Worm (Caenorhabditis elegans) whole organism, late embryonic: ENCODE results near the gene snfc-5.

ENCODE experiments used
- F13H6.1 ChIP-seq: sonication (generic microtip); optimal IDR thresholded peaks from 2 replicates; lab custom pipeline; 2016; ENCODE audit warnings: missing genetic modification characterization, missing compliant biosample characterization
- K02D7.2 ChIP-seq: sonication (generic microtip); optimal IDR thresholded peaks from 2 replicates; lab custom pipeline; 2017; ENCODE audit warnings: mild to moderate bottlenecking, missing genetic modification characterization, missing compliant biosample characterization
- Y22D7AL.16 ChIP-seq: sonication (generic microtip); optimal IDR thresholded peaks from 2 replicates; lab custom pipeline; 2016; ENCODE audit warnings: missing genetic modification characterization, missing compliant biosample characterization
- ceh-14 ChIP-seq: sonication (generic microtip); optimal IDR thresholded peaks from 2 replicates; lab custom pipeline; 2016; ENCODE audit warnings: missing genotype, missing genetic modification characterization, missing compliant biosample characterization
- ceh-18 ChIP-seq: sonication (generic microtip); optimal IDR thresholded peaks from 2 replicates; lab custom pipeline; 2016; ENCODE audit warnings: missing genetic modification characterization, missing compliant biosample characterization
- ceh-2 ChIP-seq: sonication (generic microtip); optimal IDR thresholded peaks from 2 replicates; lab custom pipeline; 2016; ENCODE audit warnings: missing genotype, missing genetic modification characterization, missing compliant biosample characterization
- ceh-22 ChIP-seq: sonication (generic microtip); optimal IDR thresholded peaks from 2 replicates; lab custom pipeline; 2017; ENCODE audit warnings: missing biosample characterization, missing genetic modification characterization
- ceh-24 ChIP-seq: sonication (generic microtip); optimal IDR thresholded peaks from 2 replicates; lab custom pipeline; 2016; ENCODE audit warnings: mild to moderate bottlenecking, missing genetic modification characterization, missing compliant biosample characterization
- ceh-31 ChIP-seq: sonication (generic microtip); optimal IDR thresholded peaks from 2 replicates; lab custom pipeline; 2016; ENCODE audit warnings: missing genetic modification characterization, missing compliant biosample characterization
- ceh-34 ChIP-seq: sonication (generic microtip); optimal IDR thresholded peaks from 2 replicates; lab custom pipeline; 2016; ENCODE audit warnings: mild to moderate bottlenecking, missing genetic modification characterization, missing compliant biosample characterization
- ceh-45 ChIP-seq: fragments of 200-800 bp; sonication (Bioruptor generic); IDR thresholded peaks from 2 replicates; pipeline ENCODE4 v1.3.6; 2022; ENCODE audit warnings: missing genetic modification reagents, missing genetic modification characterization, missing compliant biosample characterization
- ceh-6 ChIP-seq: fragments of 200-800 bp; sonication (Bioruptor generic); optimal IDR thresholded peaks from 2 replicates; lab custom pipeline; 2018; ENCODE audit warnings: mild to moderate bottlenecking, missing genetic modification characterization, missing compliant biosample characterization
- che-1 ChIP-seq: sonication (generic microtip); optimal IDR thresholded peaks from 2 replicates; lab custom pipeline; 2016; ENCODE audit warnings: mild to moderate bottlenecking, missing genetic modification characterization, missing compliant biosample characterization
- dve-1 ChIP-seq: sonication (generic microtip); optimal IDR thresholded peaks from 2 replicates; lab custom pipeline; 2017; ENCODE audit warnings: antibody characterized with exemption, mild to moderate bottlenecking, missing genetic modification characterization, missing compliant biosample characterization
- elt-2 ChIP-seq: sonication (generic microtip); optimal IDR thresholded peaks from 2 replicates; lab custom pipeline; 2016; ENCODE audit warnings: missing genetic modification reagents, missing genetic modification characterization, missing compliant biosample characterization
- ets-4 ChIP-seq: sonication (generic microtip); optimal IDR thresholded peaks from 2 replicates; lab custom pipeline; 2016; ENCODE audit warnings: missing genetic modification characterization, missing compliant biosample characterization
- eyg-1 ChIP-seq: sonication (generic microtip); optimal IDR thresholded peaks from 2 replicates; lab custom pipeline; 2016; ENCODE audit warnings: missing genotype, missing genetic modification characterization, missing compliant biosample characterization
- fkh-10 ChIP-seq: fragments of 150-350 bp; optimal IDR thresholded peaks from 2 replicates; lab custom pipeline; 2014; ENCODE audit warnings: missing biosample characterization, missing genetic modification reagents, missing genetic modification characterization
- gmeb-2 ChIP-seq: sonication (generic microtip); optimal IDR thresholded peaks from 2 replicates; lab custom pipeline; 2016; ENCODE audit warnings: missing genetic modification characterization, inconsistent platforms, missing compliant biosample characterization
- hlh-15 ChIP-seq: sonication (generic microtip); optimal IDR thresholded peaks from 2 replicates; lab custom pipeline; 2016; ENCODE audit warnings: missing genetic modification characterization, missing compliant biosample characterization
- lim-6 ChIP-seq: sonication (generic microtip); optimal IDR thresholded peaks from 2 replicates; lab custom pipeline; 2016; ENCODE audit warnings: missing genetic modification characterization, missing compliant biosample characterization
- mec-3 ChIP-seq: sonication (generic microtip); optimal IDR thresholded peaks from 2 replicates; lab custom pipeline; 2016; ENCODE audit warnings: borderline replicate concordance, missing genetic modification characterization, missing compliant biosample characterization
- nfya-1 ChIP-seq: sonication (generic microtip); optimal IDR thresholded peaks from 2 replicates; lab custom pipeline; 2017; ENCODE audit warnings: missing genetic modification characterization, mild to moderate bottlenecking, missing compliant biosample characterization, antibody characterized with exemption, moderate library complexity
- npax-4 ChIP-seq: sonication (generic microtip); optimal IDR thresholded peaks from 2 replicates; lab custom pipeline; 2016; ENCODE audit warnings: missing genetic modification characterization, missing compliant biosample characterization
- pag-3 ChIP-seq: sonication (generic microtip); optimal IDR thresholded peaks from 2 replicates; lab custom pipeline; 2016; ENCODE audit warnings: missing compliant biosample characterization, missing genetic modification characterization, borderline replicate concordance
- pat-9 ChIP-seq: fragments of 200-800 bp; sonication (Bioruptor generic); optimal IDR thresholded peaks from 2 replicates; lab custom pipeline; 2018; ENCODE audit warnings: mild to moderate bottlenecking, missing genetic modification characterization, moderate library complexity, missing compliant biosample characterization
- pha-2 ChIP-seq: sonication (generic microtip); optimal IDR thresholded peaks from 2 replicates; lab custom pipeline; 2017; ENCODE audit warnings: mild to moderate bottlenecking, missing genetic modification characterization, missing compliant biosample characterization
- pha-4 ChIP-seq: fragments of 150-350 bp; optimal IDR thresholded peaks from 2 replicates; lab custom pipeline; 2018; ENCODE audit warnings: missing biosample characterization, missing genetic modification reagents, missing genetic modification characterization
- ref-2 ChIP-seq: sonication (generic microtip); optimal IDR thresholded peaks from 2 replicates; lab custom pipeline; 2016; ENCODE audit warnings: missing genetic modification characterization, missing compliant biosample characterization
- rnt-1 ChIP-seq: sonication (generic microtip); optimal IDR thresholded peaks from 2 replicates; lab custom pipeline; 2016; ENCODE audit warnings: missing genetic modification characterization, missing compliant biosample characterization
- sdc-2 ChIP-seq: sonication (generic microtip); optimal IDR thresholded peaks from 2 replicates; lab custom pipeline; 2016; ENCODE audit warnings: missing genotype, missing genetic modification characterization, missing compliant biosample characterization
- sox-2 ChIP-seq: fragments of 200-800 bp; sonication (Bioruptor generic); IDR thresholded peaks from 2 replicates; pipeline ENCODE4 v1.3.6; 2022; ENCODE audit warnings: missing genetic modification reagents, missing genetic modification characterization, missing compliant biosample characterization
- syd-9 ChIP-seq: sonication (generic microtip); optimal IDR thresholded peaks from 2 replicates; lab custom pipeline; 2016; ENCODE audit warnings: mild to moderate bottlenecking, missing genetic modification characterization, moderate library complexity, missing compliant biosample characterization
- tbx-2 ChIP-seq: sonication (generic microtip); optimal IDR thresholded peaks from 2 replicates; lab custom pipeline; 2016; ENCODE audit warnings: missing genetic modification characterization, missing compliant biosample characterization
- tbx-7 ChIP-seq: sonication (generic microtip); optimal IDR thresholded peaks from 2 replicates; lab custom pipeline; 2016; ENCODE audit warnings: missing genotype, missing genetic modification characterization, missing compliant biosample characterization
- unc-3 ChIP-seq, 2 experiments: fragments of 200-800 bp in 1 of 2; sonication (Bioruptor generic) in 1 of 2; sonication (generic microtip) in 1 of 2; conservative IDR thresholded peaks in 1 of 2; optimal IDR thresholded peaks in 1 of 2; 2 replicates each; pipeline versions ENCODE4 v1.3.6 to Lab custom; 2016 to 2022; ENCODE audit warnings: missing compliant biosample characterization in 2 of 2, missing genetic modification characterization in 2 of 2, missing genetic modification reagents in 1 of 2
- unc-42 ChIP-seq: sonication (generic microtip); optimal IDR thresholded peaks from 2 replicates; lab custom pipeline; 2016; ENCODE audit warnings: missing genotype, missing genetic modification characterization, missing compliant biosample characterization
- unc-55 ChIP-seq: sonication (generic microtip); optimal IDR thresholded peaks from 2 replicates; lab custom pipeline; 2017; ENCODE audit warnings: missing biosample characterization, missing genetic modification reagents, missing genetic modification characterization
- zip-5 ChIP-seq: sonication (generic microtip); optimal IDR thresholded peaks from 2 replicates; lab custom pipeline; 2016; ENCODE audit warnings: missing genetic modification characterization, missing compliant biosample characterization

snfc-5 gene

ce11 chrIII:4404339-4404836 lies at the start of gene snfc-5, which contains the start of gene R07E5.17:
Gene snfc-5, plus strand, starts transcription at chrIII:4404786.
Gene R07E5.17, minus strand, starts transcription at chrIII:4404436.
- TF ChIP-seq unc-42 (tag; lab: Kevin White, UChicago), result peak; percentile 37
- TF ChIP-seq ceh-31 (tag; lab: Kevin White, UChicago), result peak; percentile 27
- peak; percentile 44 for TF ChIP-seq ceh-14
- peak; percentile 25 for TF ChIP-seq ceh-18 (tag; lab: Kevin White, UChicago)
- TF ChIP-seq unc-55, result no peak

- no peak for TF ChIP-seq eyg-1 (tag; lab: Kevin White, UChicago)
- no peak for TF ChIP-seq mec-3
- no peak for TF ChIP-seq ceh-2 (tag; lab: Kevin White, UChicago)
- no peak for TF ChIP-seq ceh-34
- TF ChIP-seq lim-6 (tag; lab: Kevin White, UChicago), result no peak
- no peak for TF ChIP-seq dve-1 (tag; lab: Kevin White, UChicago)
- TF ChIP-seq sox-2 (GFP tag; lab: Robert Waterston, UW), result no peak
- no peak for TF ChIP-seq tbx-2 (tag; lab: Kevin White, UChicago)
- TF ChIP-seq unc-55, result no peak
- no peak for TF ChIP-seq ref-2 (tag; lab: Kevin White, UChicago)
- no peak for TF ChIP-seq F13H6.1 (tag; lab: Kevin White, UChicago)
- TF ChIP-seq tbx-7 (tag; lab: Kevin White, UChicago), result no peak
- no peak for TF ChIP-seq che-1
- TF ChIP-seq ceh-6 (GFP tag; lab: Kevin White, UChicago), result no peak
- no peak for TF ChIP-seq fkh-10 (GFP tag; lab: Kevin White, UChicago)
- TF ChIP-seq ceh-24 (tag; lab: Kevin White, UChicago), result no peak
Observed at ce11 chrIII:4356384-4356783, 48.2 kb upstream of the snfc-5 start, which contains the start of gene mnp-1. Gene mnp-1, plus strand, starts transcription at chrIII:4356594.

ce11 chrIII:4357438-4357837 lies 47.1 kb upstream of the snfc-5 start:
- TF ChIP-seq gmeb-2 (no peak), pag-3 (tag; lab: Kevin White, UChicago) (no peak), unc-3 (GFP tag; conservative IDR thresholded peaks at IDR 0.05; lab: Robert Waterston, UW) (no peak), unc-3 (tag; optimal IDR thresholded peaks at IDR 0.05; lab: Kevin White, UChicago) (no peak), npax-4 (tag; lab: Kevin White, UChicago) (no peak), ceh-24 (tag; lab: Kevin White, UChicago) (no peak), ceh-22 (tag; lab: Kevin White, UChicago) (no peak), unc-55 (peak; percentile 63), zip-5 (tag; lab: Kevin White, UChicago) (no peak), ceh-18 (tag; lab: Kevin White, UChicago) (no peak), fkh-10 (GFP tag; lab: Kevin White, UChicago) (no peak), elt-2 (tag; lab: Kevin White, UChicago) (peak; percentile 93), pha-2 (no peak), ceh-45 (GFP tag; lab: Robert Waterston, UW) (no peak), ets-4 (no peak)

ce11 chrIII:4358345-4358744 lies 46.2 kb upstream of the snfc-5 start:
- TF ChIP-seq ceh-22 (tag; lab: Kevin White, UChicago) (no peak), F13H6.1 (tag; lab: Kevin White, UChicago) (no peak), sdc-2 (tag; lab: Kevin White, UChicago) (no peak), K02D7.2 (no peak), pat-9 (tag; lab: Kevin White, UChicago) (peak; percentile 30), eyg-1 (tag; lab: Kevin White, UChicago) (no peak), nfya-1 (tag; lab: Kevin White, UChicago) (peak; percentile 22), unc-55 (peak; percentile 93), lim-6 (tag; lab: Kevin White, UChicago) (no peak), elt-2 (tag; lab: Kevin White, UChicago) (no peak), syd-9 (tag; lab: Kevin White, UChicago) (no peak), rnt-1 (peak; percentile 32), pha-4 (tag; lab: Kevin White, UChicago) (no peak), Y22D7AL.16 (tag; lab: Kevin White, UChicago) (no peak), ceh-18 (tag; lab: Kevin White, UChicago) (peak; percentile 14), hlh-15 (tag; lab: Kevin White, UChicago) (no peak)
